Worm (Caenorhabditis elegans) whole organism, L4 larva: ENCODE results near the gene C50B8.5.

Experiments used
- ces-1 ChIP-seq: fragments of 150-350 bp; sonication (generic microtip); optimal IDR thresholded peaks from 4 replicates; lab custom pipeline; 2014; ENCODE audit warnings: missing biosample characterization, missing genetic modification reagents, missing genetic modification characterization
- daf-12 ChIP-seq: fragments of 150-350 bp; optimal IDR thresholded peaks from 2 replicates; lab custom pipeline; 2014; ENCODE audit warnings: missing biosample characterization, missing genetic modification reagents, missing genetic modification characterization

DNA sequence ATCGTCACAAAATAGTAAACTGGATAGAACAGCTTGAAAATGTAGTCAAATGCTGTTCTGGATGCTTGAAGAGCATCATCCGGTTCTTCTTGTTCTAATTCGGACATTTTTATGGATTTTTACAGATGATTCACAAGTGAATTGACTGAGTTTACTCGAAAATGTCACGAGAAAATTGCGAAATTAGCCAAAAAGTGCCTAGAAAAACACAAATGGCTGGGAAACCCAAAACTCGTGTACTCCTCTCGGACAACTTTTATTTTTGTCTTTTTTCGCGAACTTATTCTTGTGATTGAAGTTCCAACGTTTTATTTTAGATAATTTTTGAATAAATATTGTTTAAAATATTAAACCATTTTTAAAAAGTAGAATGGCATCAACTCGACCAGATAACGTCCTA, 29.2 kb upstream of the C50B8.5 start, which contains the start of the genes C56A3.4 and C56A3.5:
- TF ChIP-seq ces-1 (GFP tag; lab: Kevin White, UChicago) (no peak), daf-12 (no peak)
